Fruit fly (Drosophila melanogaster) whole organism, embryonic: ENCODE results near the gene velo.

Experiments used
- Awh ChIP-seq: fragments of 200-800 bp; sonication (Bioruptor generic); IDR thresholded peaks from 2 replicates; pipeline ENCODE4, ENCODE4 v1.3.6; 2022; ENCODE audit warnings: missing biosample characterization, missing genetic modification characterization
- B-H1 ChIP-seq: fragments of 200-800 bp; sonication (Bioruptor generic); IDR thresholded peaks from 3 replicates; pipeline ENCODE4 v1.3.6; 2022; ENCODE audit warnings: missing biosample characterization, missing genetic modification characterization
- CG12104 ChIP-seq: fragments of 200-800 bp; sonication (Bioruptor generic); optimal IDR thresholded peaks from 3 replicates; lab custom pipeline; 2016; ENCODE audit warnings: missing biosample characterization, missing genetic modification characterization
- CG12744 ChIP-seq: fragments of 200-800 bp; sonication (Bioruptor generic); optimal IDR thresholded peaks from 2 replicates; lab custom pipeline; 2016; ENCODE audit warnings: missing biosample characterization, missing genetic modification characterization
- CG14441 ChIP-seq: fragments of 200-800 bp; sonication (Bioruptor generic); IDR thresholded peaks from 2 replicates; pipeline ENCODE4 v1.3.6; 2022; ENCODE audit warnings: missing biosample characterization, missing genetic modification characterization
- CG14710 ChIP-seq: fragments of 200-800 bp; sonication (Bioruptor generic); optimal IDR thresholded peaks from 3 replicates; lab custom pipeline; 2019; ENCODE audit warnings: missing biosample characterization, mild to moderate bottlenecking, missing genetic modification characterization, moderate library complexity
- CG15073 ChIP-seq: fragments of 200-800 bp; sonication (Bioruptor generic); optimal IDR thresholded peaks from 2 replicates; lab custom pipeline; 2016; ENCODE audit warnings: missing biosample characterization, missing genetic modification characterization
- CG15479 ChIP-seq: fragments of 200-800 bp; sonication (Bioruptor generic); optimal IDR thresholded peaks from 3 replicates; lab custom pipeline; 2019; ENCODE audit warnings: missing biosample characterization, mild to moderate bottlenecking, missing genetic modification characterization, moderate library complexity
- CG17829 ChIP-seq: fragments of 200-800 bp; optimal IDR thresholded peaks from 2 replicates; lab custom pipeline; 2019; ENCODE audit warnings: missing biosample characterization, mild to moderate bottlenecking, missing genetic modification characterization, moderate library complexity
- CG8290 ChIP-seq, 3 experiments: fragments of 200-800 bp; sonication (Bioruptor generic); optimal IDR thresholded peaks; 2 replicates each; lab custom pipeline; 2016 to 2019; ENCODE audit warnings: missing biosample characterization in 3 of 3, missing genetic modification characterization in 3 of 3, mild to moderate bottlenecking in 2 of 3, moderate library complexity in 1 of 3
- Chrac-16 ChIP-seq: fragments of 200-800 bp; sonication (Bioruptor generic); optimal IDR thresholded peaks from 3 replicates; lab custom pipeline; 2016; ENCODE audit warnings: missing biosample characterization, missing genetic modification characterization
- D ChIP-seq, 2 experiments: fragments of 200-800 bp in 1 of 2; fragments of >200 bp in 1 of 2; sonication (Bioruptor generic) in 1 of 2; optimal IDR thresholded peaks; 2 replicates in 1 of 2; 3 replicates in 1 of 2; lab custom pipeline; 2017; ENCODE audit warnings: mild to moderate bottlenecking in 1 of 2, missing biosample characterization in 1 of 2, missing genetic modification characterization in 1 of 2, missing genetic modification reagents in 1 of 2
- Drgx ChIP-seq: fragments of 200-800 bp; sonication (Bioruptor generic); IDR thresholded peaks from 2 replicates; pipeline ENCODE4 v1.3.6; 2022; ENCODE audit warnings: missing biosample characterization, missing genetic modification characterization
- Elba2 ChIP-seq: fragments of 200-800 bp; sonication (Bioruptor generic); optimal IDR thresholded peaks from 3 replicates; lab custom pipeline; 2016; ENCODE audit warnings: missing biosample characterization, missing genetic modification characterization
- Ets65A ChIP-seq: fragments of 200-800 bp; sonication (Bioruptor generic); peaks from one replicate; lab custom pipeline; 2016; ENCODE audit warnings: missing biosample characterization, missing genetic modification characterization
- HLH54F ChIP-seq: fragments of 200-800 bp; sonication (Bioruptor generic); optimal IDR thresholded peaks from 3 replicates; lab custom pipeline; 2016; ENCODE audit warnings: missing biosample characterization, missing genetic modification characterization
- Med ChIP-seq: fragments of 200-800 bp; sonication (Bioruptor generic); peaks from one replicate; lab custom pipeline; 2016; ENCODE audit warnings: missing biosample characterization, missing genetic modification characterization, mild to moderate bottlenecking, inconsistent platforms, moderate library complexity
- Opbp ChIP-seq: fragments of 200-800 bp; sonication (Bioruptor generic); IDR thresholded peaks from 3 replicates; pipeline ENCODE4 v1.3.6; 2022; ENCODE audit warnings: missing biosample characterization, missing genetic modification characterization; ENCODE audit not compliant: partially characterized antibody
- Rfx ChIP-seq: fragments of 200-800 bp; sonication (Bioruptor generic); IDR thresholded peaks from 2 replicates; pipeline ENCODE4 v1.3.6; 2022; ENCODE audit warnings: missing biosample characterization, missing genetic modification characterization
- Stat92E ChIP-seq, 3 experiments: fragments of >200 bp in 2 of 3; fragments of 200-800 bp in 1 of 3; sonication (Bioruptor generic) in 1 of 3; optimal IDR thresholded peaks; 2 replicates each; lab custom pipeline; 2017 to 2019; ENCODE audit warnings: missing biosample characterization in 3 of 3, missing genetic modification characterization in 3 of 3, mild to moderate bottlenecking in 1 of 3, moderate library complexity in 1 of 3
- Tbp ChIP-seq: fragments of >200 bp; optimal IDR thresholded peaks from 2 replicates; lab custom pipeline; 2018; ENCODE audit warnings: missing biosample characterization, missing genetic modification characterization
- bab2 ChIP-seq: fragments of 200-800 bp; sonication (Bioruptor generic); optimal IDR thresholded peaks from 2 replicates; lab custom pipeline; 2016; ENCODE audit warnings: missing biosample characterization, missing genetic modification characterization
- cad ChIP-seq: fragments of >200 bp; optimal IDR thresholded peaks from 2 replicates; lab custom pipeline; 2017; ENCODE audit warnings: missing biosample characterization, missing genetic modification characterization
- fd64A ChIP-seq: fragments of 200-800 bp; sonication (Bioruptor generic); optimal IDR thresholded peaks from 3 replicates; lab custom pipeline; 2018; ENCODE audit warnings: missing biosample characterization, mild to moderate bottlenecking, missing genetic modification characterization
- gcm2 ChIP-seq: fragments of 200-800 bp; sonication (Bioruptor generic); optimal IDR thresholded peaks from 2 replicates; lab custom pipeline; 2016; ENCODE audit warnings: missing biosample characterization, missing genetic modification characterization
- grn ChIP-seq: fragments of 200-800 bp; sonication (Bioruptor generic); optimal IDR thresholded peaks from 3 replicates; lab custom pipeline; 2017; ENCODE audit warnings: missing biosample characterization, missing genetic modification characterization
- kah ChIP-seq: fragments of 200-800 bp; sonication (Bioruptor generic); optimal IDR thresholded peaks from 2 replicates; lab custom pipeline; 2018; ENCODE audit warnings: missing biosample characterization, mild to moderate bottlenecking, missing genetic modification characterization
- nom ChIP-seq: fragments of 200-800 bp; sonication (Bioruptor generic); optimal IDR thresholded peaks from 2 replicates; lab custom pipeline; 2017; ENCODE audit warnings: missing biosample characterization, missing genetic modification characterization, mild to moderate bottlenecking, moderate library complexity, missing genetic modification reagents
- sens ChIP-seq: fragments of 200-800 bp; sonication (Bioruptor generic); peaks from one replicate; lab custom pipeline; 2016; ENCODE audit warnings: missing biosample characterization, missing genetic modification characterization
- tgo ChIP-seq: fragments of 200-800 bp; sonication (Bioruptor generic); IDR thresholded peaks from 3 replicates; pipeline ENCODE4 v1.3.6; 2022; ENCODE audit warnings: missing biosample characterization, missing genetic modification characterization
- tll ChIP-seq, 2 experiments: fragments of 200-800 bp in 1 of 2; fragments of >200 bp in 1 of 2; sonication (Bioruptor generic) in 1 of 2; optimal IDR thresholded peaks; 2 replicates each; lab custom pipeline; 2017 to 2019; ENCODE audit warnings: missing biosample characterization in 2 of 2, missing genetic modification characterization in 2 of 2, mild to moderate bottlenecking in 1 of 2, moderate library complexity in 1 of 2
- usp ChIP-seq: fragments of >200 bp; optimal IDR thresholded peaks from 2 replicates; lab custom pipeline; 2017; ENCODE audit warnings: missing biosample characterization, missing genetic modification characterization
- vvl ChIP-seq: fragments of 200-800 bp; sonication (Bioruptor generic); IDR thresholded peaks from 2 replicates; pipeline ENCODE4 v1.3.6; 2022; ENCODE audit warnings: missing biosample characterization, missing genetic modification characterization
- zen ChIP-seq: fragments of 200-800 bp; sonication (Bioruptor generic); optimal IDR thresholded peaks from 3 replicates; lab custom pipeline; 2018; ENCODE audit warnings: missing biosample characterization, mild to moderate bottlenecking, missing genetic modification characterization, moderate library complexity

velo gene

dm6 chr3L:6777614-6778013 lies 25.1 kb upstream of the velo start (continued):
- TF ChIP-seq CG17829 (peak; percentile 7), Opbp (GFP tag; lab: Robert Waterston, UW) (no peak), usp (no peak), Ets65A (GFP tag; lab: Kevin White, UChicago) (peak; percentile 85), Rfx (peak; percentile 56), nom (GFP tag; lab: Kevin White, UChicago) (no peak), tgo (peak; percentile 68)

DNA sequence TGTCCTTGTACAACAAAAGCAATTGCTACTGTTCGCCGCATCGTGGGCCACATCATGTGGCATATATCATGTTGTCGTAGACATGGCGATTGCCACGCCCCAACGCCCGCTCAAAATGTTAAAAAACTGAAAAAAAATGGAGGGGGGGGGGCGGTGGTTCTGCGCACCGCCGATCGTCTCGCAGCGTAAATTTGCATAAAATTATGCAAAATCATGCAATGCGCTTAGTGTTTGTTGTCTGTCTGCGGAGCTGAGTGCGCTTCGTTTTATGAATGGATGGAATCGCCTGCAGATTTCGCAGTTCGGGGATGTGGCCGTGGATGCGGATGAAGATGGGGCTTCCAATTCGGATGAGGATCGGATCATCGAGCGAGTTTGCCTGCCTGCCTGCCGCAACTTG lies 19.3 kb upstream of the velo start:
- TF ChIP-seq CG14710 (tag; lab: Kevin White, UChicago) (no peak), Ets65A (GFP tag; lab: Kevin White, UChicago) (peak; percentile 57), vvl (GFP tag; lab: Robert Waterston, UW) (peak; percentile 79), Awh (no peak)

DNA sequence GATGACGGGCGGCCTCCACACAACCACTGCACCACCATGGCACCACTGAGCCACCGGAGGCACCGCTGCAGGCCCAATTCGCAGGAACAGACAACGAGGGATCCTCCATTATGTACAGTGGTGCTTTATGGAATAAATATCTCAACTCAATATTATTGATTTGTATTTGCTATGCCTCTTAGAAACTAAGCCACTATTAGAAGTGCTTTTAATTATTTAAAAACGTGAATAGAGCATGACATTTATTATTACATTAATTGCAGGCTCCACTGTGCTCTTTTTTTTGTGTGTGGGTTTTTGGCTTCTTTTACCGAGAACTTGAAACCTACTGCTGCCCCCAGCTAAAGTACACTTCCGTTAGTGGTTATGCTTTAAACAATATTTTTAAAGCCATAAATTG lies 18.7 kb upstream of the velo start:
- no peak for TF ChIP-seq HLH54F (GFP tag; lab: Kevin White, UChicago)
- TF ChIP-seq CG14441 = no peak
- TF ChIP-seq Chrac-16 (GFP tag; lab: Kevin White, UChicago) = no peak
- TF ChIP-seq Stat92E (GFP tag; optimal IDR thresholded peaks at IDR 0.05; lab: Kevin White, UChicago) = no peak
- no peak for TF ChIP-seq bab2 (GFP tag; lab: Kevin White, UChicago)
- TF ChIP-seq Med = peak; percentile 30
- TF ChIP-seq CG8290 (GFP tag; optimal IDR thresholded peaks at IDR 0.05; lab: Kevin White, UChicago) = no peak
- TF ChIP-seq CG8290 (tag; optimal IDR thresholded peaks at IDR 0.05; lab: Kevin White, UChicago) = no peak
- TF ChIP-seq Drgx (GFP tag; lab: Robert Waterston, UW) = peak; percentile 30; the same call in 1 of the 2 replicates
- peak; percentile 20 for TF ChIP-seq sens
- no peak for TF ChIP-seq gcm2
- no peak for TF ChIP-seq fd64A (GFP tag; lab: Kevin White, UChicago)
- TF ChIP-seq CG12104 (GFP tag; lab: Kevin White, UChicago) = no peak
- no peak for TF ChIP-seq CG15073
- TF ChIP-seq B-H1 (GFP tag; lab: Robert Waterston, UW) = no peak

DNA sequence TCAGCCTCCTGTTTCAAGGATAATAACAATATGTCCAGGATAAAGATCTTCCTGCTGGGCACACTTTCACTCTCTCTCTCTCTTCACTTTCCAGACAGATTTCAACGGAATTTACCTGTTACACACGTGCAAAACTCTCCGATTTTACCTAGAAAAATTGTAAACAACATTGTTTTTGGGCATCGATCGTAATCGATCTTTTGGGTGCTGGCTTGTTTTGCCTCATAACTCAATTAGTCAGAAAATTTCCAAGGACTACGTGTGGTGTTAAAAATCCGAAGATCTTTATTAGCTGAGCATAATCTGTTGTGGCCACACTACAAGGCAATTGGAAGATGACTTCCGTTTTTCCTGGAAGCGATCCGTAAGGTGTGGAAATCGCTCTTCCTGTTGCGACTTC lies 14.6 kb upstream of the velo start:
- TF ChIP-seq Elba2 (GFP tag; lab: Kevin White, UChicago) = no peak
- TF ChIP-seq tll (GFP tag; optimal IDR thresholded peaks at IDR 0.05; lab: Kevin White, UChicago) = peak in 1 of 2 experiments; percentile 96
- TF ChIP-seq kah = no peak
- TF ChIP-seq vvl (GFP tag; lab: Robert Waterston, UW) = no peak
- peak; percentile 71 for TF ChIP-seq CG15479 (GFP tag; lab: Kevin White, UChicago)
- peak; percentile 93 for TF ChIP-seq zen (tag; lab: Kevin White, UChicago)
- no peak for TF ChIP-seq CG12744
- TF ChIP-seq Tbp = no peak
- TF ChIP-seq cad (GFP tag; lab: Kevin White, UChicago) = peak; percentile 66
- peak; percentile 41 for TF ChIP-seq grn
- TF ChIP-seq D (optimal IDR thresholded peaks at IDR 0.05; lab: Kevin White, UChicago) = peak; percentile 41
- no peak for TF ChIP-seq D (GFP tag; optimal IDR thresholded peaks at IDR 0.05; lab: Kevin White, UChicago)
- TF ChIP-seq Stat92E (GFP tag; optimal IDR thresholded peaks at IDR 0.05; lab: Kevin White, UChicago) = peak in 1 of 3 experiments; percentile 67
